Worm (Caenorhabditis elegans) whole organism, L3 larva: Measurements from ENCODE around the gene clec-227.

Source experiments
- R02D3.7 ChIP-seq: fragments of 150-350 bp; optimal IDR thresholded peaks from 2 replicates; lab custom pipeline; 2014; ENCODE audit warnings: missing biosample characterization, missing genetic modification characterization
- ama-1 ChIP-seq: fragments of 150-350 bp; optimal IDR thresholded peaks from 2 replicates; lab custom pipeline; 2018
- ceh-16 ChIP-seq: sonication (generic microtip); optimal IDR thresholded peaks from 2 replicates; lab custom pipeline; 2017; ENCODE audit warnings: missing biosample characterization, missing genetic modification characterization
- ceh-82 ChIP-seq: fragments of 150-350 bp; optimal IDR thresholded peaks from 2 replicates; lab custom pipeline; 2014; ENCODE audit warnings: missing biosample characterization, missing genetic modification characterization
- ceh-9 ChIP-seq: sonication (generic microtip); optimal IDR thresholded peaks from 2 replicates; lab custom pipeline; 2018; ENCODE audit warnings: missing biosample characterization, missing genetic modification characterization
- egl-27 ChIP-seq: sonication (generic microtip); optimal IDR thresholded peaks from 4 replicates; lab custom pipeline; 2017; ENCODE audit warnings: missing biosample characterization, missing genetic modification reagents, missing genetic modification characterization
- egl-5 ChIP-seq: fragments of 150-350 bp; optimal IDR thresholded peaks from 2 replicates; lab custom pipeline; 2017; ENCODE audit warnings: missing biosample characterization, missing genetic modification reagents, missing genetic modification characterization, inconsistent platforms
- elt-1 ChIP-seq: fragments of 150-350 bp; optimal IDR thresholded peaks from 2 replicates; lab custom pipeline; 2014; ENCODE audit warnings: missing biosample characterization, missing genetic modification characterization
- elt-2 ChIP-seq: sonication (generic microtip); optimal IDR thresholded peaks from 2 replicates; lab custom pipeline; 2016; ENCODE audit warnings: missing genetic modification reagents, mild to moderate bottlenecking, missing genetic modification characterization, missing compliant biosample characterization
- fkh-2 ChIP-seq: fragments of 150-350 bp; optimal IDR thresholded peaks from 2 replicates; lab custom pipeline; 2014; ENCODE audit warnings: missing biosample characterization, missing genetic modification reagents, missing genetic modification characterization
- fos-1 ChIP-seq: fragments of 150-350 bp; optimal IDR thresholded peaks from 2 replicates; lab custom pipeline; 2014; ENCODE audit warnings: missing biosample characterization, missing genetic modification characterization
- hmg-11 ChIP-seq: sonication (generic microtip); optimal IDR thresholded peaks from 2 replicates; lab custom pipeline; 2016; ENCODE audit warnings: missing genetic modification characterization, missing compliant biosample characterization
- jun-1 ChIP-seq: fragments of 150-350 bp; optimal IDR thresholded peaks from 2 replicates; lab custom pipeline; 2014; ENCODE audit warnings: missing biosample characterization, missing genetic modification reagents, missing genetic modification characterization
- lin-15B ChIP-seq: fragments of 150-350 bp; optimal IDR thresholded peaks from 2 replicates; lab custom pipeline; 2014; ENCODE audit warnings: missing biosample characterization, missing genetic modification characterization
- lsy-12 ChIP-seq: sonication (generic microtip); optimal IDR thresholded peaks from 2 replicates; lab custom pipeline; 2016; ENCODE audit warnings: mild to moderate bottlenecking, missing genetic modification characterization, missing compliant biosample characterization
- mml-1 ChIP-seq: fragments of 150-350 bp; sonication (generic microtip); optimal IDR thresholded peaks from 3 replicates; lab custom pipeline; 2014; ENCODE audit warnings: missing biosample characterization, missing genetic modification characterization
- nfya-1 ChIP-seq: sonication (generic microtip); optimal IDR thresholded peaks from 2 replicates; lab custom pipeline; 2017; ENCODE audit warnings: missing genetic modification characterization, mild to moderate bottlenecking, missing compliant biosample characterization, antibody characterized with exemption, moderate library complexity; ENCODE audit not compliant: insufficient read depth
- nhr-11 ChIP-seq: fragments of 150-350 bp; optimal IDR thresholded peaks from 2 replicates; lab custom pipeline; 2014; ENCODE audit warnings: missing biosample characterization, missing genetic modification characterization
- nhr-12 ChIP-seq: fragments of 150-350 bp; optimal IDR thresholded peaks from 2 replicates; lab custom pipeline; 2014; ENCODE audit warnings: missing biosample characterization, missing genetic modification characterization
- nhr-25 ChIP-seq: sonication (generic microtip); optimal IDR thresholded peaks from 2 replicates; lab custom pipeline; 2017; ENCODE audit warnings: missing biosample characterization, missing genetic modification characterization
- nhr-76 ChIP-seq: fragments of 150-350 bp; sonication (generic microtip); optimal IDR thresholded peaks from 5 replicates; lab custom pipeline; 2014; ENCODE audit warnings: missing biosample characterization, missing genetic modification characterization
- pha-4 ChIP-seq: fragments of 150-350 bp; optimal IDR thresholded peaks from 2 replicates; lab custom pipeline; 2014; ENCODE audit warnings: missing biosample characterization, missing genetic modification reagents, missing genetic modification characterization
- pqm-1 ChIP-seq: fragments of 150-350 bp; optimal IDR thresholded peaks from 2 replicates; lab custom pipeline; 2017; ENCODE audit warnings: missing biosample characterization, missing genetic modification characterization, inconsistent platforms
- sea-2 ChIP-seq: fragments of 150-350 bp; sonication (generic microtip); optimal IDR thresholded peaks from 4 replicates; lab custom pipeline; 2014; ENCODE audit warnings: missing biosample characterization, missing genetic modification reagents, missing genetic modification characterization
- skn-1 ChIP-seq: fragments of 150-350 bp; optimal IDR thresholded peaks from 2 replicates; lab custom pipeline; 2014; ENCODE audit warnings: missing biosample characterization, missing genetic modification characterization
- snpc-4 ChIP-seq: fragments of 150-350 bp; optimal IDR thresholded peaks from 2 replicates; lab custom pipeline; 2014; ENCODE audit warnings: missing biosample characterization, missing genetic modification characterization
- zag-1 ChIP-seq: fragments of 150-350 bp; optimal IDR thresholded peaks from 2 replicates; lab custom pipeline; 2014; ENCODE audit warnings: missing biosample characterization, missing genetic modification characterization
- ztf-11 ChIP-seq: fragments of 150-350 bp; optimal IDR thresholded peaks from 2 replicates; lab custom pipeline; 2014; ENCODE audit warnings: missing biosample characterization, missing genetic modification characterization
- ztf-4 ChIP-seq: fragments of 150-350 bp; optimal IDR thresholded peaks from 2 replicates; lab custom pipeline; 2014; ENCODE audit warnings: missing biosample characterization, missing genetic modification characterization

clec-227 gene

ce11 chrV:14437355-14437754, 35.0 kb upstream of the clec-227 start:
- TF ChIP-seq nhr-11 (tag; lab: Kevin White, UChicago) (no peak), elt-1 (tag; lab: Kevin White, UChicago) (no peak), ceh-16 (tag; lab: Kevin White, UChicago) (no peak), fkh-2 (tag; lab: Kevin White, UChicago) (no peak), lin-15B (tag; lab: Kevin White, UChicago) (no peak), R02D3.7 (tag; lab: Kevin White, UChicago) (no peak), skn-1 (tag; lab: Kevin White, UChicago) (no peak), pha-4 (tag; lab: Kevin White, UChicago) (no peak), ceh-9 (no peak), egl-5 (tag; lab: Kevin White, UChicago) (no peak), mml-1 (tag; lab: Kevin White, UChicago) (no peak), ceh-82 (tag; lab: Kevin White, UChicago) (no peak), egl-27 (tag; lab: Kevin White, UChicago) (no peak), zag-1 (tag; lab: Kevin White, UChicago) (no peak), nhr-25 (tag; lab: Kevin White, UChicago) (no peak), snpc-4 (tag; lab: Kevin White, UChicago) (no peak), ama-1 (lab: Kevin White, UChicago) (no peak), ztf-4 (tag; lab: Kevin White, UChicago) (no peak), jun-1 (no peak)
- TF ChIP-seq, all 47 proteins: peak for 0

- TF ChIP-seq elt-2 (tag; lab: Kevin White, UChicago) (no peak), ceh-82 (tag; lab: Kevin White, UChicago) (no peak), ceh-9 (no peak), nhr-25 (tag; lab: Kevin White, UChicago) (peak; percentile 31), nhr-11 (tag; lab: Kevin White, UChicago) (no peak)
- TF ChIP-seq, all 47 proteins: peak for 1
Measured at ce11 chrV:14438099-14438739, 34.1 kb upstream of the clec-227 start.

ce11 chrV:14439236-14439635, 33.1 kb upstream of the clec-227 start:
- no peak for TF ChIP-seq sea-2 (GFP tag; lab: Kevin White, UChicago)
- no peak for TF ChIP-seq nfya-1 (tag; lab: Kevin White, UChicago)
- TF ChIP-seq nhr-25 (tag; lab: Kevin White, UChicago), result peak; percentile 31

- TF ChIP-seq nhr-11 (tag; lab: Kevin White, UChicago) (no peak), nhr-12 (tag; lab: Kevin White, UChicago) (no peak), lsy-12 (tag; lab: Kevin White, UChicago) (no peak)
Measured at ce11 chrV:14440841-14441240, 31.5 kb upstream of the clec-227 start, which contains the start of gene F23B12.4. Gene F23B12.4 (plus strand): TSS chrV:14441141.

ce11 chrV:14446453-14446852, 25.9 kb upstream of the clec-227 start:
- TF ChIP-seq fos-1 (tag; lab: Kevin White, UChicago) (no peak), egl-5 (tag; lab: Kevin White, UChicago) (no peak), ceh-82 (tag; lab: Kevin White, UChicago) (no peak), nhr-25 (tag; lab: Kevin White, UChicago) (no peak), nhr-76 (tag; lab: Kevin White, UChicago) (no peak), jun-1 (no peak)
- TF ChIP-seq, all 47 proteins: peak for 0

ce11 chrV:14447240-14447763, 25.0 kb upstream of the clec-227 start, which contains the start of the genes dlat-1 and fntb-1:
Gene dlat-1 (minus strand): TSS chrV:14447290.
Gene fntb-1 (plus strand): TSS chrV:14447651.
- peak; percentile 86 for TF ChIP-seq elt-2 (tag; lab: Kevin White, UChicago)
- TF ChIP-seq ztf-11 (tag; lab: Kevin White, UChicago), result no peak
- peak; percentile 59 for TF ChIP-seq hmg-11 (tag; lab: Kevin White, UChicago)
- no peak for TF ChIP-seq ceh-16 (tag; lab: Kevin White, UChicago)
- peak; percentile 78 for TF ChIP-seq pqm-1 (tag; lab: Kevin White, UChicago)
- peak; percentile 36 for TF ChIP-seq lin-15B (tag; lab: Kevin White, UChicago)
- TF ChIP-seq, all 47 proteins: peak for 4
